Worm (Caenorhabditis elegans): ENCODE data around the gene clec-22.

Gene clec-22

ce11 chrV:16861719-16862118 lies 3.5 kb downstream of the clec-22 start, which contains the start of the genes clec-32 and clec-24:
Gene clec-32, minus strand, starts transcription at chrV:16861819.
Gene clec-24, plus strand, starts transcription at chrV:16862012.
- no peak for TF ChIP-seq nhr-23 (tag; optimal IDR thresholded peaks at IDR 0.05)
- TF ChIP-seq C34F6.9 (tag; optimal IDR thresholded peaks at IDR 0.05): no peak
- no peak for TF ChIP-seq lin-13 (GFP tag; optimal IDR thresholded peaks at IDR 0.05)
- no peak for TF ChIP-seq ceh-82 (tag; optimal IDR thresholded peaks at IDR 0.05)
- TF ChIP-seq nhr-21 (tag; optimal IDR thresholded peaks at IDR 0.05): no peak
- TF ChIP-seq ztf-11 (tag; optimal IDR thresholded peaks at IDR 0.05): no peak
- TF ChIP-seq alr-1 (tag; optimal IDR thresholded peaks at IDR 0.05): no peak
- TF ChIP-seq sem-4 (tag; optimal IDR thresholded peaks at IDR 0.05): no peak
- TF ChIP-seq zag-1 (tag; optimal IDR thresholded peaks at IDR 0.05): no peak
- TF ChIP-seq unc-62 (GFP tag; optimal IDR thresholded peaks at IDR 0.05): no peak
- TF ChIP-seq unc-55 (GFP tag; optimal IDR thresholded peaks at IDR 0.05): no peak
- no peak for TF ChIP-seq nhr-11 (tag; optimal IDR thresholded peaks at IDR 0.05)
- TF ChIP-seq snpc-4 (tag; optimal IDR thresholded peaks at IDR 0.05): no peak
- no peak for TF ChIP-seq nhr-237 (tag; optimal IDR thresholded peaks at IDR 0.05)

ce11 chrV:16865404-16865803 lies 7.2 kb downstream of the clec-22 start, which contains the start of gene clec-28:
Gene clec-28, plus strand, starts transcription at chrV:16865704.
- TF ChIP-seq ztf-4 (tag; optimal IDR thresholded peaks at IDR 0.05) (no peak), aly-2 (tag; optimal IDR thresholded peaks at IDR 0.05) (no peak), egl-27 (tag; optimal IDR thresholded peaks at IDR 0.05) (no peak), R02D3.7 (tag; optimal IDR thresholded peaks at IDR 0.05) (no peak), unc-62 (GFP tag; optimal IDR thresholded peaks at IDR 0.05) (no peak), nhr-12 (tag; optimal IDR thresholded peaks at IDR 0.05) (no peak), nhr-10 (tag; optimal IDR thresholded peaks at IDR 0.05) (no peak), mdl-1 (tag; optimal IDR thresholded peaks at IDR 0.05) (no peak), dmd-4 (tag; optimal IDR thresholded peaks at IDR 0.05) (no peak)

- TF ChIP-seq ztf-1 (GFP tag; conservative IDR thresholded peaks at IDR 0.05) (no peak), nhr-77 (tag; optimal IDR thresholded peaks at IDR 0.05) (no peak), nhr-12 (tag; optimal IDR thresholded peaks at IDR 0.05) (no peak), ceh-82 (tag; optimal IDR thresholded peaks at IDR 0.05) (no peak), dmd-4 (tag; optimal IDR thresholded peaks at IDR 0.05) (no peak), nhr-129 (tag; optimal IDR thresholded peaks at IDR 0.05) (no peak), gmeb-1 (tag; optimal IDR thresholded peaks at IDR 0.05) (no peak), unc-39 (tag; optimal IDR thresholded peaks at IDR 0.05) (no peak), sma-3 (GFP tag; optimal IDR thresholded peaks at IDR 0.05) (no peak), ztf-11 (tag; optimal IDR thresholded peaks at IDR 0.05) (no peak), unc-55 (GFP tag; optimal IDR thresholded peaks at IDR 0.05) (no peak), lsy-2 (tag; optimal IDR thresholded peaks at IDR 0.05) (no peak), skn-1 (tag; optimal IDR thresholded peaks at IDR 0.05) (no peak), nhr-6 (tag; optimal IDR thresholded peaks at IDR 0.05) (no peak), ZK546.5 (tag; optimal IDR thresholded peaks at IDR 0.05) (no peak), unc-62 (GFP tag; optimal IDR thresholded peaks at IDR 0.05) (no peak), elt-3 (tag; optimal IDR thresholded peaks at IDR 0.05) (no peak)
Observed at ce11 chrV:16869740-16870139, 11.5 kb downstream of the clec-22 start, which contains the start of gene clec-33. Gene clec-33, minus strand, starts transcription at chrV:16869840.

- TF ChIP-seq dmd-4 (tag; optimal IDR thresholded peaks at IDR 0.05) (no peak), fos-1 (tag; optimal IDR thresholded peaks at IDR 0.05) (no peak), elt-1 (tag; optimal IDR thresholded peaks at IDR 0.05) (no peak), ztf-1 (GFP tag; conservative IDR thresholded peaks at IDR 0.05) (no peak), nhr-129 (tag; optimal IDR thresholded peaks at IDR 0.05) (no peak), nhr-10 (tag; optimal IDR thresholded peaks at IDR 0.05) (no peak), Y55F3AM.14 (GFP tag; optimal IDR thresholded peaks at IDR 0.05) (no peak), alr-1 (tag; optimal IDR thresholded peaks at IDR 0.05) (no peak)
Observed at ce11 chrV:16871387-16871786, 13.2 kb downstream of the clec-22 start, which contains the start of gene thn-4. Gene thn-4, minus strand, starts transcription at chrV:16871487.

ce11 chrV:16873642-16874041 lies 15.4 kb downstream of the clec-22 start, which contains the start of gene srw-23:
Gene srw-23, plus strand, starts transcription at chrV:16873942.
- no peak for TF ChIP-seq dmd-4 (tag; optimal IDR thresholded peaks at IDR 0.05)
- TF ChIP-seq crh-2 (tag; optimal IDR thresholded peaks at IDR 0.05): no peak
- TF ChIP-seq Y55F3AM.14 (GFP tag; optimal IDR thresholded peaks at IDR 0.05): no peak
- no peak for TF ChIP-seq blmp-1 (tag; optimal IDR thresholded peaks at IDR 0.05; ENCODE audit: insufficient read depth)
